Fruit fly (Drosophila melanogaster) whole organism, embryonic: ENCODE data around the gene CG43121.
A peak's percentile ranks its signal among the peaks of the same experiment; 100 is the strongest.

Experiments used
- Ada2b ChIP-seq: fragments of 200-800 bp; sonication (Bioruptor generic); IDR thresholded peaks from 2 replicates; pipeline ENCODE4 v1.3.6; 2022; ENCODE audit warnings: missing biosample characterization, missing genetic modification characterization
- Atf-2 ChIP-seq: fragments of 200-800 bp; sonication (Bioruptor generic); optimal IDR thresholded peaks from 2 replicates; lab custom pipeline; 2016; ENCODE audit warnings: missing biosample characterization, missing genetic modification characterization
- CG1024 ChIP-seq: fragments of 200-800 bp; sonication (Bioruptor generic); IDR thresholded peaks from 2 replicates; pipeline ENCODE4 v1.3.6; 2022; ENCODE audit warnings: missing biosample characterization, missing genetic modification characterization
- CG10267 ChIP-seq: fragments of 200-800 bp; sonication (Bioruptor generic); optimal IDR thresholded peaks from 2 replicates; lab custom pipeline; 2018; ENCODE audit warnings: missing biosample characterization, mild to moderate bottlenecking, missing genetic modification characterization, moderate library complexity
- CG10462 ChIP-seq: fragments of 200-800 bp; sonication (Bioruptor generic); optimal IDR thresholded peaks from 2 replicates; lab custom pipeline; 2016; ENCODE audit warnings: missing biosample characterization, missing genetic modification characterization
- CG15601 ChIP-seq: fragments of 200-800 bp; sonication (Bioruptor generic); optimal IDR thresholded peaks from 3 replicates; lab custom pipeline; 2019; ENCODE audit warnings: missing biosample characterization, mild to moderate bottlenecking, missing genetic modification characterization, moderate library complexity
- CG18764 ChIP-seq: fragments of 200-800 bp; sonication (Bioruptor generic); optimal IDR thresholded peaks from 3 replicates; lab custom pipeline; 2016; ENCODE audit warnings: missing biosample characterization, missing genetic modification characterization
- CG2678 ChIP-seq: fragments of 200-800 bp; sonication (Bioruptor generic); optimal IDR thresholded peaks from 3 replicates; lab custom pipeline; 2019; ENCODE audit warnings: missing biosample characterization, mild to moderate bottlenecking, missing genetic modification characterization, moderate library complexity
- CG30431 ChIP-seq: fragments of 200-800 bp; sonication (Bioruptor generic); optimal IDR thresholded peaks from 2 replicates; lab custom pipeline; 2017; ENCODE audit warnings: missing biosample characterization, missing genetic modification characterization
- CG31365 ChIP-seq: fragments of 200-800 bp; sonication (Bioruptor generic); optimal IDR thresholded peaks from 2 replicates; lab custom pipeline; 2018; ENCODE audit warnings: missing biosample characterization, mild to moderate bottlenecking, missing genetic modification characterization
- CG4707 ChIP-seq: fragments of 200-800 bp; sonication (Bioruptor generic); optimal IDR thresholded peaks from 2 replicates; lab custom pipeline; 2018; ENCODE audit warnings: missing biosample characterization, mild to moderate bottlenecking, missing genetic modification characterization, moderate library complexity
- CG6175 ChIP-seq: fragments of 200-800 bp; sonication (Bioruptor generic); IDR thresholded peaks from 3 replicates; pipeline ENCODE4 v1.3.6; 2022; ENCODE audit warnings: missing biosample characterization, missing genetic modification characterization
- CG6654 ChIP-seq: fragments of 200-800 bp; sonication (Bioruptor generic); optimal IDR thresholded peaks from 2 replicates; lab custom pipeline; 2017; ENCODE audit warnings: missing biosample characterization, mild to moderate bottlenecking, missing genetic modification characterization
- CG6813 ChIP-seq: fragments of 200-800 bp; sonication (Bioruptor generic); optimal IDR thresholded peaks from 2 replicates; lab custom pipeline; 2017; ENCODE audit warnings: missing biosample characterization, missing genetic modification characterization, mild to moderate bottlenecking, moderate library complexity, missing genetic modification reagents
- CkIIα-i1 ChIP-seq: fragments of 200-800 bp; sonication (Bioruptor generic); IDR thresholded peaks from 2 replicates; pipeline ENCODE4 v1.3.6; 2022; ENCODE audit warnings: missing biosample characterization, missing genetic modification characterization
- D19B ChIP-seq: fragments of 200-800 bp; sonication (Bioruptor generic); optimal IDR thresholded peaks from 2 replicates; lab custom pipeline; 2017; ENCODE audit warnings: missing biosample characterization, mild to moderate bottlenecking, missing genetic modification characterization
- Deaf1 ChIP-seq: fragments of 200-800 bp; optimal IDR thresholded peaks from 3 replicates; lab custom pipeline; 2019; ENCODE audit warnings: missing biosample characterization, mild to moderate bottlenecking, missing genetic modification characterization, moderate library complexity
- Dll ChIP-seq: fragments of 200-800 bp; sonication (Bioruptor generic); IDR thresholded peaks from 4 replicates; pipeline ENCODE4 v1.3.6; 2022; ENCODE audit warnings: missing biosample characterization, missing genetic modification characterization; ENCODE audit not compliant: partially characterized antibody
- ERR ChIP-seq: fragments of 200-800 bp; sonication (Bioruptor generic); optimal IDR thresholded peaks from 2 replicates; lab custom pipeline; 2016; ENCODE audit warnings: missing biosample characterization, missing genetic modification characterization
- Ets97D ChIP-seq: fragments of 200-800 bp; sonication (Bioruptor generic); optimal IDR thresholded peaks from 3 replicates; lab custom pipeline; 2016; ENCODE audit warnings: missing biosample characterization, missing genetic modification characterization
- H15 ChIP-seq: fragments of 200-800 bp; sonication (Bioruptor generic); IDR thresholded peaks from 3 replicates; pipeline ENCODE4 v1.3.6; 2022; ENCODE audit warnings: missing biosample characterization, missing genetic modification characterization
- Hand ChIP-seq: fragments of 200-800 bp; sonication (Bioruptor generic); optimal IDR thresholded peaks from 2 replicates; lab custom pipeline; 2017; ENCODE audit warnings: mild to moderate bottlenecking, missing biosample characterization, missing genetic modification reagents, missing genetic modification characterization
- Lhr ChIP-seq: fragments of 200-800 bp; sonication (Bioruptor generic); optimal IDR thresholded peaks from 3 replicates; lab custom pipeline; 2017; ENCODE audit warnings: mild to moderate bottlenecking, missing biosample characterization, missing genetic modification reagents, missing genetic modification characterization
- Meics ChIP-seq: fragments of 200-800 bp; sonication (Bioruptor generic); optimal IDR thresholded peaks from 2 replicates; lab custom pipeline; 2017; ENCODE audit warnings: missing biosample characterization, mild to moderate bottlenecking, missing genetic modification characterization
- Opbp ChIP-seq: fragments of 200-800 bp; sonication (Bioruptor generic); IDR thresholded peaks from 3 replicates; pipeline ENCODE4 v1.3.6; 2022; ENCODE audit warnings: missing biosample characterization, missing genetic modification characterization; ENCODE audit not compliant: partially characterized antibody
- Optix ChIP-seq: fragments of 200-800 bp; sonication (Bioruptor generic); IDR thresholded peaks from 3 replicates; pipeline ENCODE4 v1.3.6; 2022; ENCODE audit warnings: missing biosample characterization, missing genetic modification characterization
- Poxn ChIP-seq: fragments of 200-800 bp; sonication (Bioruptor generic); IDR thresholded peaks from 2 replicates; pipeline ENCODE4 v1.3.6; 2022; ENCODE audit warnings: missing biosample characterization, missing genetic modification characterization
- Trl ChIP-seq, 3 experiments: fragments of >200 bp in 2 of 3; fragments of 200-800 bp in 1 of 3; sonication (Bioruptor generic) in 1 of 3; optimal IDR thresholded peaks; 2 replicates in 1 of 3; 3 replicates in 2 of 3; lab custom pipeline; 2016 to 2017; ENCODE audit warnings: missing biosample characterization in 1 of 3, missing genetic modification characterization in 1 of 3
- Xrp1 ChIP-seq: fragments of 200-800 bp; sonication (Bioruptor generic); IDR thresholded peaks from 2 replicates; pipeline ENCODE4 v1.3.6; 2022; ENCODE audit warnings: missing biosample characterization, missing genetic modification characterization
- al ChIP-seq: fragments of 200-800 bp; sonication (Bioruptor generic); IDR thresholded peaks from 2 replicates; pipeline ENCODE4 v1.3.6; 2022; ENCODE audit warnings: missing biosample characterization, missing genetic modification characterization
- bsh ChIP-seq, 2 experiments: fragments of 200-800 bp; sonication (Bioruptor generic); optimal IDR thresholded peaks; 2 replicates each; lab custom pipeline; 2017 to 2018; ENCODE audit warnings: mild to moderate bottlenecking in 2 of 2, missing biosample characterization in 2 of 2, missing genetic modification characterization in 2 of 2, moderate library complexity in 1 of 2
- cg ChIP-seq: fragments of 200-800 bp; sonication (Bioruptor generic); optimal IDR thresholded peaks from 3 replicates; lab custom pipeline; 2019; ENCODE audit warnings: missing biosample characterization, mild to moderate bottlenecking, missing genetic modification characterization, moderate library complexity
- croc ChIP-seq: fragments of 200-800 bp; sonication (Bioruptor generic); conservative IDR thresholded peaks from 3 replicates; pipeline ENCODE4 v1.3.6; 2022; ENCODE audit warnings: missing biosample characterization, missing genetic modification characterization
- emc ChIP-seq: fragments of 200-800 bp; sonication (Bioruptor generic); optimal IDR thresholded peaks from 2 replicates; lab custom pipeline; 2016; ENCODE audit warnings: missing biosample characterization, missing genetic modification characterization
- fd3F ChIP-seq: fragments of 200-800 bp; sonication (Bioruptor generic); optimal IDR thresholded peaks from 2 replicates; lab custom pipeline; 2018; ENCODE audit warnings: missing biosample characterization, mild to moderate bottlenecking, missing genetic modification characterization, moderate library complexity
- gfzf ChIP-seq: fragments of 200-800 bp; sonication (Bioruptor generic); optimal IDR thresholded peaks from 2 replicates; lab custom pipeline; 2016; ENCODE audit warnings: missing biosample characterization, mild to moderate bottlenecking, missing genetic modification characterization, moderate library complexity
- hkb ChIP-seq, 2 experiments: fragments of 200-800 bp in 1 of 2; fragments of >200 bp in 1 of 2; sonication (Bioruptor generic) in 1 of 2; IDR thresholded peaks in 1 of 2; optimal IDR thresholded peaks in 1 of 2; 2 replicates each; pipeline versions ENCODE4 v1.3.6 to Lab custom; 2017 to 2022; ENCODE audit warnings: missing biosample characterization in 1 of 2, missing genetic modification characterization in 1 of 2
- inv ChIP-seq: fragments of 200-800 bp; sonication (Bioruptor generic); IDR thresholded peaks from 2 replicates; pipeline ENCODE4 v1.3.6; 2022; ENCODE audit warnings: missing biosample characterization, missing genetic modification characterization; ENCODE audit not compliant: partially characterized antibody
- kay ChIP-seq: fragments of 200-800 bp; sonication (Bioruptor generic); optimal IDR thresholded peaks from 2 replicates; lab custom pipeline; 2016; ENCODE audit warnings: missing biosample characterization, missing genetic modification characterization
- kni ChIP-seq: fragments of 200-800 bp; sonication (Bioruptor generic); optimal IDR thresholded peaks from 3 replicates; lab custom pipeline; 2017; ENCODE audit warnings: mild to moderate bottlenecking, missing biosample characterization, missing genetic modification reagents, missing genetic modification characterization
- nau ChIP-seq: fragments of 200-800 bp; sonication (Bioruptor generic); optimal IDR thresholded peaks from 3 replicates; lab custom pipeline; 2017; ENCODE audit warnings: missing biosample characterization, mild to moderate bottlenecking, missing genetic modification characterization, missing genetic modification reagents
- pan ChIP-seq, 4 experiments: fragments of >200 bp in 3 of 4; fragments of 200-800 bp in 1 of 4; sonication (Bioruptor generic) in 1 of 4; optimal IDR thresholded peaks in 3 of 4; IDR thresholded peaks in 1 of 4; 2 replicates each; pipeline versions ENCODE4 v1.3.6 to Lab custom; 2017 to 2022; ENCODE audit warnings: missing biosample characterization in 2 of 4, missing genetic modification characterization in 2 of 4, mixed read lengths in 1 of 4
- pros ChIP-seq: fragments of 200-800 bp; sonication (Bioruptor generic); optimal IDR thresholded peaks from 3 replicates; lab custom pipeline; 2019; ENCODE audit warnings: missing biosample characterization, mild to moderate bottlenecking, missing genetic modification characterization, moderate library complexity
- ssp ChIP-seq: fragments of 200-800 bp; sonication (Bioruptor generic); IDR thresholded peaks from 2 replicates; pipeline ENCODE4 v1.3.6; 2022; ENCODE audit warnings: missing biosample characterization, missing genetic modification characterization
- stwl ChIP-seq: fragments of 200-800 bp; sonication (Bioruptor generic); optimal IDR thresholded peaks from 3 replicates; lab custom pipeline; 2018; ENCODE audit warnings: missing biosample characterization, mild to moderate bottlenecking, missing genetic modification characterization, moderate library complexity
- toy ChIP-seq: fragments of 200-800 bp; sonication (Bioruptor generic); IDR thresholded peaks from 2 replicates; pipeline ENCODE4 v1.3.6; 2022; ENCODE audit warnings: missing biosample characterization, missing genetic modification characterization
- yki ChIP-seq: fragments of >200 bp; optimal IDR thresholded peaks from 3 replicates; lab custom pipeline; 2018

CG43121 gene

DNA sequence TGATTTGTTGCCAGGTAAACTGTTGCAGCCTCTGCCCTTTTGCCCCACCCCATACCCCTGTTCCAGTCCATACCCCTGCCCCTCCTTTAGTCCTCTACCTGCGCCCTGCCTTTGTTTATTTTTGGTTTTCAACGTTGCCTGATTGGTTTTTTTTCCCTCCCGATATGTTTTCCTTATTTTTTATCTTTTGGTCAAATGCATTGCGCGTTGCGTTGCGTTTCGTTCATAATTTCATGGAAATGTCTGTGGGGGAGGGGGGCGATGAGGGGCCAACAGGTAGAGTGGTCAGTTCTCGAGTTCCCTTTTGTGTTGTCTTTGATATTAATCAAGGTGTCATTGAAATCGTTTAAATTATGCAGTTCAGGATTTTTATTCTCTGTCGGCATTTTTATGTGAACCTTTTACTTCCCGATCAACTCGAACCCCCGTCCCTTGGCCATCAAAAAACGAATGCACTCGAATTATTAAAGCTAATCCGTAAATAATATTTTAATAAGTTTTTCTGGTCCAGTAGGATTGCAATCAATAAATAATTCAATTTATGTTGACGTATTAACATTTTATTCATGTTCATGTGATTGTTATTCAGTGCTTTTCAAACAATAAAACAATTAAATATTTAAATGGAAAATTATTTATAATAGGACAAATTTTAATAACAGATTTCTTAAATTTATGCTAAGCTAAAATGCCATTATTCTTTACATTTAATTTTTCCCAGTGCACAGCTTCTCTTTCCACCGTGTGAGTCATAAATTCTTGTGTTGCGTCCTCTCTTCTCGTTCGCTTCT lies 37.3 kb downstream of the CG43121 start (continued):
- no peak for TF ChIP-seq ERR (GFP tag; lab: Kevin White, UChicago)
- no peak for TF ChIP-seq Dll
- TF ChIP-seq Hand: no peak
- peak; percentile 86 for TF ChIP-seq CG15601 (tag; lab: Kevin White, UChicago)
- peak; percentile 34 for TF ChIP-seq CG30431 (GFP tag; lab: Kevin White, UChicago)
- peak; percentile 61 for TF ChIP-seq CG10462 (GFP tag; lab: Kevin White, UChicago)
- TF ChIP-seq CG2678 (tag; lab: Kevin White, UChicago): peak; percentile 77
- peak in 1 of 2 experiments; percentile 87 for TF ChIP-seq bsh (GFP tag; optimal IDR thresholded peaks at IDR 0.05; lab: Kevin White, UChicago)
- TF ChIP-seq kay (GFP tag; lab: Kevin White, UChicago): peak; percentile 70
- no peak for TF ChIP-seq Trl (optimal IDR thresholded peaks at IDR 0.05; lab: Kevin White, UChicago)
- TF ChIP-seq Trl (GFP tag; optimal IDR thresholded peaks at IDR 0.05; lab: Kevin White, UChicago): no peak
- peak; percentile 34 for TF ChIP-seq Meics (GFP tag; lab: Kevin White, UChicago)
- TF ChIP-seq Optix (GFP tag; lab: Robert Waterston, UW): no peak
- TF ChIP-seq Lhr (GFP tag; lab: Kevin White, UChicago): peak; percentile 54
- peak; percentile 65 for TF ChIP-seq croc (GFP tag; lab: Robert Waterston, UW)
- TF ChIP-seq pan (optimal IDR thresholded peaks at IDR 0.05; lab: Kevin White, UChicago): no peak
- peak in 1 of 2 experiments; percentile 51 for TF ChIP-seq pan (GFP tag; optimal IDR thresholded peaks at IDR 0.05 in 1 of 2, IDR thresholded peaks at IDR 0.05 in 1 of 2)
- TF ChIP-seq H15 (GFP tag; lab: Robert Waterston, UW): no peak
- no peak for TF ChIP-seq Poxn (GFP tag; lab: Robert Waterston, UW)
- peak; percentile 37 for TF ChIP-seq Deaf1
- TF ChIP-seq Opbp: no peak
- TF ChIP-seq Ets97D (GFP tag; lab: Kevin White, UChicago): no peak
- peak; percentile 5 for TF ChIP-seq CG6813 (GFP tag; lab: Kevin White, UChicago)
- TF ChIP-seq pros: peak; percentile 81
- no peak for TF ChIP-seq nau
- no peak for TF ChIP-seq CG6175 (GFP tag; lab: Robert Waterston, UW)
- TF ChIP-seq Ada2b (GFP tag; lab: Robert Waterston, UW): no peak
- no peak for TF ChIP-seq CG4707 (GFP tag; lab: Kevin White, UChicago)
- no peak for TF ChIP-seq stwl (tag; lab: Kevin White, UChicago)
- no peak for TF ChIP-seq CG31365 (tag; lab: Kevin White, UChicago)
- TF ChIP-seq CG18764 (GFP tag; lab: Kevin White, UChicago): peak; percentile 42
- TF ChIP-seq yki (lab: Kevin White, UChicago): no peak
- TF ChIP-seq kni (GFP tag; lab: Kevin White, UChicago): peak; percentile 95
- no peak for TF ChIP-seq gfzf (GFP tag; lab: Kevin White, UChicago)
- TF ChIP-seq CkIIα-i1 (GFP tag; lab: Robert Waterston, UW): no peak
- no peak for TF ChIP-seq inv (GFP tag; lab: Robert Waterston, UW)
- TF ChIP-seq CG6654: no peak
- peak; percentile 88 for TF ChIP-seq Xrp1 (GFP tag; lab: Robert Waterston, UW)
- no peak for TF ChIP-seq CG1024
- TF ChIP-seq emc (GFP tag; lab: Kevin White, UChicago): no peak
- no peak for TF ChIP-seq D19B (GFP tag; lab: Kevin White, UChicago)
- TF ChIP-seq CG10267 (tag; lab: Kevin White, UChicago): peak; percentile 88
- TF ChIP-seq hkb (optimal IDR thresholded peaks at IDR 0.05; lab: Kevin White, UChicago): no peak
- 0 out of 2 replicates have a peak, but pooled peaks have one; percentile 35 for TF ChIP-seq hkb (GFP tag; IDR thresholded peaks at IDR 0.05; lab: Robert Waterston, UW)
- no peak for TF ChIP-seq fd3F (GFP tag; lab: Kevin White, UChicago)
- TF ChIP-seq toy (GFP tag; lab: Robert Waterston, UW): 0 out of 2 replicates have a peak, but pooled peaks have one; percentile 34
- no peak for TF ChIP-seq al (GFP tag; lab: Robert Waterston, UW)
- peak; percentile 30; the same call in 1 of the 2 replicates for TF ChIP-seq ssp
- TF ChIP-seq cg (GFP tag; lab: Kevin White, UChicago): no peak
- TF ChIP-seq Atf-2 (GFP tag; lab: Kevin White, UChicago): no peak
